Fruit fly (Drosophila melanogaster): ENCODE data around the gene Rubicon.

- TF ChIP-seq Ets96B (tag; optimal IDR thresholded peaks at IDR 0.05), result no peak
- TF ChIP-seq CG16779 (tag; optimal IDR thresholded peaks at IDR 0.05), result no peak
- no peak for TF ChIP-seq CG3032 (tag; optimal IDR thresholded peaks at IDR 0.05)
- TF ChIP-seq CG32006 (GFP tag; optimal IDR thresholded peaks at IDR 0.05), result no peak
- no peak for TF ChIP-seq vri (GFP tag; optimal IDR thresholded peaks at IDR 0.05)
- TF ChIP-seq svp (GFP tag), result no peak
- no peak for TF ChIP-seq pdm3 (GFP tag; optimal IDR thresholded peaks at IDR 0.05)
- TF ChIP-seq CG11762 (GFP tag; optimal IDR thresholded peaks at IDR 0.05; ENCODE audit: insufficient read depth), result no peak
- TF ChIP-seq CG34406 (GFP tag; optimal IDR thresholded peaks at IDR 0.05), result no peak
Observed at dm6 chrX:8640636-8641216, 36.1 kb upstream of the Rubicon start.

Data from whole organism, prepupa.